Fruit fly (Drosophila melanogaster): ENCODE data around the gene DPCoAC.

DPCoAC gene

dm6 chr3R:20557415-20558105 lies at the start of gene DPCoAC, which contains the start of gene CG5180:
Gene DPCoAC (minus strand): TSS chr3R:20557667.
Gene CG5180 (plus strand): TSS chr3R:20557930.
- TF ChIP-seq Rel (GFP tag; optimal IDR thresholded peaks at IDR 0.05) (no peak), Rel (tag; optimal IDR thresholded peaks at IDR 0.05) (peak; percentile 56), jim (GFP tag; optimal IDR thresholded peaks at IDR 0.05) (peak; percentile 54), psq (GFP tag; optimal IDR thresholded peaks at IDR 0.05) (peak; percentile 77), ey (GFP tag; optimal IDR thresholded peaks at IDR 0.05) (no peak), dmrt93B (GFP tag; optimal IDR thresholded peaks at IDR 0.05) (peak; percentile 24), Dif (GFP tag; optimal IDR thresholded peaks at IDR 0.05; ENCODE audit: partially characterized antibody) (peak; percentile 53), dl (GFP tag; optimal IDR thresholded peaks at IDR 0.05; ENCODE audit: insufficient read depth in 1 of 2, partially characterized antibody in 2 of 2) (peak in 1 of 2 experiments; percentile 21), CG9705 (GFP tag; optimal IDR thresholded peaks at IDR 0.05) (peak; percentile 16), Jra (GFP tag; optimal IDR thresholded peaks at IDR 0.05) (peak; percentile 72), sv (GFP tag; optimal IDR thresholded peaks at IDR 0.05) (peak; percentile 30), HLH106 (tag; optimal IDR thresholded peaks at IDR 0.05) (peak; percentile 63), h (GFP tag; optimal IDR thresholded peaks at IDR 0.05) (peak; percentile 6), Myc (optimal IDR thresholded peaks at IDR 0.05) (no peak), Hnf4 (GFP tag; optimal IDR thresholded peaks at IDR 0.05) (peak; percentile 76), foxo (GFP tag; optimal IDR thresholded peaks at IDR 0.05) (peak; percentile 34 to 44), pan (optimal IDR thresholded peaks at IDR 0.05) (no peak), Sp1 (GFP tag; optimal IDR thresholded peaks at IDR 0.05) (peak; percentile 28), Hr78 (GFP tag; optimal IDR thresholded peaks at IDR 0.05) (no peak), N (GFP tag; optimal IDR thresholded peaks at IDR 0.05) (no peak), tai (GFP tag; optimal IDR thresholded peaks at IDR 0.05) (no peak), woc (GFP tag; optimal IDR thresholded peaks at IDR 0.05) (peak; percentile 71), GATAd (GFP tag; optimal IDR thresholded peaks at IDR 0.05) (no peak)

- TF ChIP-seq Dif (GFP tag; optimal IDR thresholded peaks at IDR 0.05; ENCODE audit: partially characterized antibody) (no peak), br (GFP tag; optimal IDR thresholded peaks at IDR 0.05) (no peak), Vsx2 (GFP tag; optimal IDR thresholded peaks at IDR 0.05; ENCODE audit: partially characterized antibody) (no peak), dmrt93B (GFP tag; optimal IDR thresholded peaks at IDR 0.05) (no peak), brk (GFP tag; optimal IDR thresholded peaks at IDR 0.05) (no peak), HLH106 (tag; optimal IDR thresholded peaks at IDR 0.05) (no peak), Dfd (GFP tag; optimal IDR thresholded peaks at IDR 0.05) (no peak), GATAd (GFP tag; optimal IDR thresholded peaks at IDR 0.05) (no peak), tai (GFP tag; optimal IDR thresholded peaks at IDR 0.05) (no peak), psq (GFP tag; optimal IDR thresholded peaks at IDR 0.05) (no peak), CG32264 (GFP tag; optimal IDR thresholded peaks at IDR 0.05) (no peak), dsf (GFP tag; optimal IDR thresholded peaks at IDR 0.05; ENCODE audit: borderline replicate concordance) (no peak), usp (GFP tag; optimal IDR thresholded peaks at IDR 0.05) (no peak), sage (GFP tag; optimal IDR thresholded peaks at IDR 0.05) (no peak), sv (GFP tag; optimal IDR thresholded peaks at IDR 0.05) (no peak), rgr (GFP tag; optimal IDR thresholded peaks at IDR 0.05) (no peak), dl (GFP tag; optimal IDR thresholded peaks at IDR 0.05; ENCODE audit: insufficient read depth in 1 of 2, partially characterized antibody in 2 of 2) (no peak), h (GFP tag; optimal IDR thresholded peaks at IDR 0.05) (no peak), ey (GFP tag; optimal IDR thresholded peaks at IDR 0.05) (no peak), Abd-B (GFP tag; optimal IDR thresholded peaks at IDR 0.05) (no peak)
Observed at dm6 chr3R:20605562-20606155, 48.2 kb upstream of the DPCoAC start.

- TF ChIP-seq Dfd (GFP tag; optimal IDR thresholded peaks at IDR 0.05), result peak; percentile 92
- no peak for TF ChIP-seq sv (GFP tag; optimal IDR thresholded peaks at IDR 0.05)
- no peak for TF ChIP-seq pan (optimal IDR thresholded peaks at IDR 0.05)
- TF ChIP-seq Hr78 (GFP tag; optimal IDR thresholded peaks at IDR 0.05), result no peak
- TF ChIP-seq Myc (optimal IDR thresholded peaks at IDR 0.05), result no peak
- TF ChIP-seq OdsH (GFP tag; optimal IDR thresholded peaks at IDR 0.05), result no peak
- TF ChIP-seq HLH106 (tag; optimal IDR thresholded peaks at IDR 0.05), result no peak
Observed at dm6 chr3R:20605078-20605477, 47.6 kb upstream of the DPCoAC start.
